Fruit fly (Drosophila melanogaster): ENCODE measurements around the gene CG33298.

Gene CG33298

DNA sequence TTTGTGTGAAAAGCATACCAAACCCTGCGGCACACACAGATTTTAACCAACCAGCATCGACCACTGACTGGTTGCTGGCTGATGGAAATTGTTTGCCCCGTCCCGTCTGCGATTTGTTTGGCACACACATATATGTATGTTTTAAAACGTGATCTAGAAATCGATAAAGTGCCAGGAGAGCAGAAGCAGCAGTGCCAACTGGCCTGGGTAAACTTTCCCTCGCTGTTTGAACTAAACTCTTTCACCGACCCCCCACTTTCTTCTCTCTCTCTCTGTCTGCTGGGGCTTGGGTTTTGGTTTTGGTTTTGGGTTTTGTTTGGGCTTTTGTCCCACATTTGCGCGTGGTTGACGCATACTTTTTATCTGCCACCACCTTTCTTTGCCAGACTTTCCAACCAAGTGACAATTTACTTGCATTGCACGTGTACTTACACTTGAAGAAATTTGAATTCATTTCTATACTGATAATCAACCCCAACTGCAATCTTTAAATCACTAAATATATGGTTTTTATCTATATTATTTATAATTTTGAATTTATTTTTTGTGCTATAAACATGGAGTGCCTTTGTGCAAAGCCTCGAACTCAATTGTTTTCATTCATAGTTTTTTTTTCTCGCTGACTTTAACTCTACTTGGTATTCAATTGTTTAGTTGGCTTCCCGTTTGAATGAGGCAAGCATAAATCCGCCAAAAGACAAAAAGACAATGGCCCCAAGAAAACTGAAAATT lies 10.3 kb downstream of the CG33298 start:
- TF ChIP-seq CrebA (GFP tag; optimal IDR thresholded peaks at IDR 0.05; ENCODE audit: borderline replicate concordance) (no peak), fru (GFP tag; optimal IDR thresholded peaks at IDR 0.05) (no peak), CG32264 (GFP tag; optimal IDR thresholded peaks at IDR 0.05) (no peak), foxo (GFP tag; optimal IDR thresholded peaks at IDR 0.05) (no peak), Sp1 (GFP tag; optimal IDR thresholded peaks at IDR 0.05) (no peak), GATAd (GFP tag; optimal IDR thresholded peaks at IDR 0.05) (no peak), Hr83 (GFP tag; optimal IDR thresholded peaks at IDR 0.05; ENCODE audit: poor library complexity, severe bottlenecking) (no peak), rgr (GFP tag; optimal IDR thresholded peaks at IDR 0.05) (no peak), usp (GFP tag; optimal IDR thresholded peaks at IDR 0.05) (no peak), h (GFP tag; optimal IDR thresholded peaks at IDR 0.05) (no peak), Vsx2 (GFP tag; optimal IDR thresholded peaks at IDR 0.05; ENCODE audit: partially characterized antibody) (no peak), br (GFP tag; optimal IDR thresholded peaks at IDR 0.05) (no peak)

DNA sequence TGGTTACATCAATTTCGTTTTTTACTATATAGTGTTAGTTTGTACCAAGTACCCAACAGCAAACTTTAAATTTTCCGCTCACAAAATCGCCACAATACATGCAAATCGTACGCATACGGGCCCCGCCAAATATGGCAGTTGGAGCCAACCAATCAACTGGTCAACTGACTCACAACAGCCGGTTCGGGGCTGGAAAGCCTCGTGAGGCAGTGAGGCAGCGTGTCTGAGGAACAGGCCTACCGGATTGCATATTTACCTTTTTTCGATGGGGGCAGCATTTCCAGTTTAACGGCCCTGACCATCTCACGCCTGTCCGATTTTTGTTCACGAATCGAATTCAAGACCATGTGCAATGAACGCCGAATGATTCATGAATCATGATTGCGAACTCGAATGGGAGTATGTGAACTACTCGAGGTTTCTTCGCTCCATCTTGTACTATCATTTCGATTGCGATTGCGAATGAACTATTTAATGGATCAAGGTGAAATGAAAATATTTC lies 11.3 kb downstream of the CG33298 start:
- TF ChIP-seq Vsx2 (GFP tag; optimal IDR thresholded peaks at IDR 0.05; ENCODE audit: partially characterized antibody) = peak; percentile 21
- no peak for TF ChIP-seq Rel (GFP tag; optimal IDR thresholded peaks at IDR 0.05)
- TF ChIP-seq Rel (tag; optimal IDR thresholded peaks at IDR 0.05) = peak; percentile 6
- no peak for TF ChIP-seq usp (GFP tag; optimal IDR thresholded peaks at IDR 0.05)
- no peak for TF ChIP-seq Sp1 (GFP tag; optimal IDR thresholded peaks at IDR 0.05)
- TF ChIP-seq Dif (GFP tag; optimal IDR thresholded peaks at IDR 0.05; ENCODE audit: partially characterized antibody) = peak; percentile 37
- TF ChIP-seq Hr83 (GFP tag; optimal IDR thresholded peaks at IDR 0.05; ENCODE audit: poor library complexity, severe bottlenecking) = no peak

DNA sequence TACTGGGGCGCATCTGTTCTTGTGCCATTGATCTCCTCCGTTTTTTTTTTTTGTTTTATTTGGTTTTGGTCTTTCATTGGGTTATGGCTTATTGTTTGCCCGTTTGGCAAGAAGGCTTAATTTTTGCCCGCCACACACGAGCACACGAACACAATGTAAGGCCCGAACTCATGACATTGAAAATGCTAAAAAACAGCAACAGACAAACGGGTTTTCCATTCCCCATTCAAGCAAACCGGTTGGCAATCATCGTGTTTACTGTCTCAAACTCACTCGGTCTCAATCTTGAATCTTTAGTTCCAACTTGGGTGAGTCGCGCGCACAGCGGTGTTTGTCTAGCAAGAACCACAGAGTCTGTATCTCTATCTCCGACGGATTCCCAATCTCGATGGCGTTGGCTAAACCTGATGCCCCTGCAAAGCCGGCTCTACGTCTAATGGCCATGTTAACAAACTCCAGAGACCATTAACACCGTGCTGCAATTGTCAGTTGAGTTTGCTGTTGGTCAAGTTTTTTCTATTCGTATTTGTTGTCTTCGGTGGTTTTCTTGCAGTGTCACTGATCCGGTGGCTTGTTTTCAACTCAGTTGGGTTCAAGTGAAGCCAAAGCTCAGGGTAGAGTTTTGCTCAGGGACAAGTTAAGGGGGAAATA lies 13.4 kb downstream of the CG33298 start:
- TF ChIP-seq CrebA (GFP tag; optimal IDR thresholded peaks at IDR 0.05; ENCODE audit: borderline replicate concordance) = no peak
- TF ChIP-seq Hr83 (GFP tag; optimal IDR thresholded peaks at IDR 0.05; ENCODE audit: poor library complexity, severe bottlenecking) = peak; percentile 7
- no peak for TF ChIP-seq rgr (GFP tag; optimal IDR thresholded peaks at IDR 0.05)
- TF ChIP-seq fru (GFP tag; optimal IDR thresholded peaks at IDR 0.05) = no peak
- no peak for TF ChIP-seq Mio (GFP tag; optimal IDR thresholded peaks at IDR 0.05)
- TF ChIP-seq Dif (GFP tag; optimal IDR thresholded peaks at IDR 0.05; ENCODE audit: partially characterized antibody) = peak; percentile 15
- no peak for TF ChIP-seq Sp1 (GFP tag; optimal IDR thresholded peaks at IDR 0.05)
- TF ChIP-seq Vsx2 (GFP tag; optimal IDR thresholded peaks at IDR 0.05; ENCODE audit: partially characterized antibody) = peak; percentile 60
- TF ChIP-seq dmrt93B (GFP tag; optimal IDR thresholded peaks at IDR 0.05) = no peak

DNA sequence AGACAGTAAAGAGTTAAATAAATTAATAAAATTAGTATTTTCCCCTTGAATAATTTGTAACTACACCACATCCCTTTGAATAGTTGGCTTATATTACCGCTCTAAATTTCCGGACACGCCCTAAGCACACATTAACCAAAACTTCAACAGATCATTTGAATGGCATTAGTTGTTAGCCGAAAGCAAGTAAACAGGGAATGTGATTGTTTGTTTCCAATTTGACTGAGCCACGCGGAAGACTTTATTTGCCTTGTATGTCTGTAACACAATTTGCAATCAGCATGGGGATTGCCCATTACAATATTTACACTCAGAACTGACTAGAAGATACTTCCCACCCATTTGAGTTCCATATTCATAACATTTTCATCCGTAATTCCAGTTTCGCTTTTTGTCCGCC lies 14.4 kb downstream of the CG33298 start:
- no peak for TF ChIP-seq foxo (GFP tag; optimal IDR thresholded peaks at IDR 0.05)
- TF ChIP-seq dsf (GFP tag; optimal IDR thresholded peaks at IDR 0.05; ENCODE audit: borderline replicate concordance) = no peak
- no peak for TF ChIP-seq Sp1 (GFP tag; optimal IDR thresholded peaks at IDR 0.05)
- no peak for TF ChIP-seq psq (GFP tag; optimal IDR thresholded peaks at IDR 0.05)
- TF ChIP-seq usp (GFP tag; optimal IDR thresholded peaks at IDR 0.05) = no peak
- TF ChIP-seq br (GFP tag; optimal IDR thresholded peaks at IDR 0.05) = no peak
- no peak for TF ChIP-seq Dfd (GFP tag; optimal IDR thresholded peaks at IDR 0.05)
- no peak for TF ChIP-seq OdsH (GFP tag; optimal IDR thresholded peaks at IDR 0.05)
- no peak for TF ChIP-seq GATAd (GFP tag; optimal IDR thresholded peaks at IDR 0.05)

DNA sequence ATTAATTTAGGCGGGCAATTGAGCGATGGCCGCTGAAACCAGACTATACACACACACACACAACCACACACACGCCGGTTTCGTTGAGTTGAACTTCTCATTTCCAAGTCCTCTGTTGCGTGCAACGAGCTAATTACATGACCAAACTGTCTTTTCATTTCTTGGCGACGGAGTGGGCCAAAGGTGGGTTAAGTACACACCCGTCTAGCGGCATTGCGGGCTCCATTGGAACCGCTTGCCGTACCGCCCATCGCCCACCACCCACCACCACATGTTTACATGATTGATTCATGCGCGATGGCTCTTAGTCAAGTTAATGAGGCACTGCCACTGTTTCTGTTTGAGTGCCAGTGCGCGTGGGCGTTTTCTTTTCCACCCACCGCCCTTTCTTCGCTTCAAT lies 15.2 kb downstream of the CG33298 start:
- TF ChIP-seq dsf (GFP tag; optimal IDR thresholded peaks at IDR 0.05; ENCODE audit: borderline replicate concordance) (no peak), foxo (GFP tag; optimal IDR thresholded peaks at IDR 0.05) (no peak), dmrt93B (GFP tag; optimal IDR thresholded peaks at IDR 0.05) (no peak), psq (GFP tag; optimal IDR thresholded peaks at IDR 0.05) (no peak), tai (GFP tag; optimal IDR thresholded peaks at IDR 0.05) (no peak), sv (GFP tag; optimal IDR thresholded peaks at IDR 0.05) (no peak), dl (GFP tag; optimal IDR thresholded peaks at IDR 0.05; ENCODE audit: insufficient read depth in 1 of 2, partially characterized antibody in 2 of 2) (no peak), N (GFP tag; optimal IDR thresholded peaks at IDR 0.05) (no peak), Myc (optimal IDR thresholded peaks at IDR 0.05) (no peak)
